Fruit fly (Drosophila melanogaster): Measurements from ENCODE around the gene CG42590.
A peak's percentile ranks its signal among the peaks of the same experiment; 100 is the strongest.

The CG42590 gene

dm6 chr3L:8076160-8076559 lies 7.1 kb upstream of the CG42590 start (continued):
- TF ChIP-seq CG15514 (GFP tag; optimal IDR thresholded peaks at IDR 0.05) (no peak), nerfin-1 (tag; optimal IDR thresholded peaks at IDR 0.05) (no peak), Abd-B (GFP tag; optimal IDR thresholded peaks at IDR 0.05) (peak; percentile 17), BtbVII (GFP tag; optimal IDR thresholded peaks at IDR 0.05) (no peak), CG11696 (GFP tag; IDR thresholded peaks at IDR 0.05) (no peak), CG9876 (GFP tag; optimal IDR thresholded peaks at IDR 0.05) (no peak), CG10147 (GFP tag; optimal IDR thresholded peaks at IDR 0.05) (peak; percentile 11), hb (GFP tag; IDR thresholded peaks at IDR 0.05; ENCODE audit: partially characterized antibody) (no peak), E2f2 (GFP tag; IDR thresholded peaks at IDR 0.05) (no peak), unpg (GFP tag; optimal IDR thresholded peaks at IDR 0.05) (no peak), Sox100B (GFP tag; optimal IDR thresholded peaks at IDR 0.05) (peak; percentile 53), ssp (GFP tag; IDR thresholded peaks at IDR 0.05) (no peak), dati (GFP tag; IDR thresholded peaks at IDR 0.05) (no peak), CG13894 (tag; optimal IDR thresholded peaks at IDR 0.05) (no peak), Side (GFP tag; optimal IDR thresholded peaks at IDR 0.05) (no peak), croc (GFP tag; conservative IDR thresholded peaks at IDR 0.05) (no peak), Meics (GFP tag; optimal IDR thresholded peaks at IDR 0.05) (peak; percentile 1), rib (GFP tag; IDR thresholded peaks at IDR 0.05) (no peak), Ssrp (tag; optimal IDR thresholded peaks at IDR 0.05) (no peak), CG2129 (GFP tag; IDR thresholded peaks at IDR 0.05; ENCODE audit: partially characterized antibody) (no peak), mirr (GFP tag; optimal IDR thresholded peaks at IDR 0.05) (no peak), CG7357 (GFP tag; IDR thresholded peaks at IDR 0.05) (no peak), gcm2 (GFP tag; optimal IDR thresholded peaks at IDR 0.05) (no peak), CG1602 (GFP tag; optimal IDR thresholded peaks at IDR 0.05) (no peak), Elba2 (GFP tag; optimal IDR thresholded peaks at IDR 0.05) (no peak), unc-4 (GFP tag; IDR thresholded peaks at IDR 0.05; ENCODE audit: partially characterized antibody) (no peak), Ets97D (GFP tag; optimal IDR thresholded peaks at IDR 0.05) (no peak), zen2 (GFP tag; IDR thresholded peaks at IDR 0.05; ENCODE audit: partially characterized antibody) (no peak), CG4820 (GFP tag; optimal IDR thresholded peaks at IDR 0.05) (peak; percentile 5), jigr1 (GFP tag; IDR thresholded peaks at IDR 0.05) (no peak), row (GFP tag; IDR thresholded peaks at IDR 0.05) (peak; percentile 46; the same call in 2 of the 3 replicates), Gug (GFP tag; IDR thresholded peaks at IDR 0.05) (no peak), CG9817 (tag; optimal IDR thresholded peaks at IDR 0.05) (no peak), mam (GFP tag; optimal IDR thresholded peaks at IDR 0.05) (peak; percentile 0)

dm6 chr3L:8074944-8075343 lies 5.9 kb upstream of the CG42590 start:
- TF ChIP-seq CG3163 (GFP tag; optimal IDR thresholded peaks at IDR 0.05) (no peak), chinmo (GFP tag; IDR thresholded peaks at IDR 0.05; ENCODE audit: partially characterized antibody) (peak; percentile 67; the same call in 1 of the 4 replicates), CG18619 (GFP tag; optimal IDR thresholded peaks at IDR 0.05) (no peak), lab (GFP tag; optimal IDR thresholded peaks at IDR 0.05) (peak; percentile 32), CG2678 (tag; optimal IDR thresholded peaks at IDR 0.05) (peak; percentile 12), CG12155 (GFP tag; optimal IDR thresholded peaks at IDR 0.05) (no peak), CG15269 (tag; optimal IDR thresholded peaks at IDR 0.05) (peak; percentile 53), NC2β (GFP tag; optimal IDR thresholded peaks at IDR 0.05) (no peak), Hmx (GFP tag; optimal IDR thresholded peaks at IDR 0.05) (no peak), sc (optimal IDR thresholded peaks at IDR 0.05) (no peak), sc (GFP tag; optimal IDR thresholded peaks at IDR 0.05) (no peak), Fer1 (GFP tag; optimal IDR thresholded peaks at IDR 0.05) (peak; percentile 11), Fer2 (tag; optimal IDR thresholded peaks at IDR 0.05) (no peak), CG12219 (GFP tag; optimal IDR thresholded peaks at IDR 0.05) (no peak), Lhr (GFP tag; optimal IDR thresholded peaks at IDR 0.05) (no peak), otp (GFP tag; IDR thresholded peaks at IDR 0.05) (0 out of 3 replicates have a peak, but pooled peaks have one; percentile 55), caup (GFP tag; optimal IDR thresholded peaks at IDR 0.05; ENCODE audit: severe bottlenecking) (peak; percentile 24), unpg (GFP tag; optimal IDR thresholded peaks at IDR 0.05) (no peak), sd (tag; optimal IDR thresholded peaks at IDR 0.05) (peak; percentile 67), Camta (GFP tag; optimal IDR thresholded peaks at IDR 0.05) (no peak)

Data from whole organism, embryonic.